Worm (Caenorhabditis elegans) whole organism, midembryonic: ENCODE data around the gene cht-5.

Experiments
- T22C8.4 ChIP-seq: fragments of 200-800 bp; sonication (Bioruptor generic); IDR thresholded peaks from 2 replicates; pipeline ENCODE4 v1.3.6; 2022; ENCODE audit warnings: missing genetic modification characterization, missing compliant biosample characterization
- cog-1 ChIP-seq: sonication (generic microtip); optimal IDR thresholded peaks from 2 replicates; lab custom pipeline; 2016; ENCODE audit warnings: missing genetic modification characterization, missing compliant biosample characterization
- flt-1 ChIP-seq: fragments of 200-800 bp; sonication (Bioruptor generic); IDR thresholded peaks from 2 replicates; pipeline ENCODE4 v1.3.6; 2022; ENCODE audit warnings: missing genetic modification characterization, missing compliant biosample characterization
- klf-2 ChIP-seq: fragments of 200-800 bp; sonication (Bioruptor generic); conservative IDR thresholded peaks from 2 replicates; pipeline ENCODE4 v1.3.6; 2022; ENCODE audit warnings: missing genetic modification reagents, missing genetic modification characterization, missing compliant biosample characterization
- med-1 ChIP-seq: sonication (generic microtip); optimal IDR thresholded peaks from 2 replicates; lab custom pipeline; 2017; ENCODE audit warnings: missing genetic modification characterization, mild to moderate bottlenecking, missing compliant biosample characterization, antibody characterized with exemption, missing genetic modification reagents; ENCODE audit not compliant: insufficient read depth
- ref-1 ChIP-seq: fragments of 200-800 bp; sonication (Bioruptor generic); conservative IDR thresholded peaks from 2 replicates; pipeline ENCODE4 v1.3.6; 2022; ENCODE audit warnings: missing genetic modification reagents, missing genetic modification characterization, missing compliant biosample characterization
- tab-1 ChIP-seq: fragments of 200-800 bp; sonication (Bioruptor generic); IDR thresholded peaks from 2 replicates; pipeline ENCODE4 v1.3.6; 2022; ENCODE audit warnings: missing genetic modification characterization, missing compliant biosample characterization
- ztf-23 ChIP-seq: fragments of 200-800 bp; sonication (Bioruptor generic); IDR thresholded peaks from 2 replicates; pipeline ENCODE4 v1.3.6; 2022; ENCODE audit warnings: missing genetic modification reagents, missing genetic modification characterization, missing compliant biosample characterization
- ztf-29 ChIP-seq: fragments of 200-800 bp; sonication (Bioruptor generic); IDR thresholded peaks from 2 replicates; pipeline ENCODE4 v1.3.6; 2022; ENCODE audit warnings: missing genetic modification reagents, missing genetic modification characterization, missing compliant biosample characterization

cht-5 gene

DNA sequence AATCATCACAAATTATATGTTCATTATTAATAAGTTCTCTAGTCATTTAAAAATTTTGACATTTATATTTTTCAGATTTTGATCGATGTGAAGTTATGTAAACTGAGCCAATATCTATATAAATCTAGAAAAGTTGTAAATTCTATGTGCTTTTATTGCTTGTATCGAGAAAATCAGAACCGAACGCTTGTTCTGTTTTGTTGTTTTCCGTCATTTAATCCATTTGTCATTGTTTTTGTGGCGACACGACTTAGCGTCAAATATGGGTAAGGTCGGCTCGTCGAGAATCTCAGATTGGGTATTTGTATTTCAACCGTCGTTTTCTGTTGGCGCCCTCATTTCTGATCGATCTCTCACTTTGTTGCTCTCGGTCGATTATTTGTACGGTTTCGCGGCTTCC lies at the start of gene cht-5:
cht-5 (plus strand) TSS at position 301 of the 400 bp plus-strand sequence.
- TF ChIP-seq ztf-23 (GFP tag; lab: Robert Waterston, UW), result no peak
- TF ChIP-seq T22C8.4, result no peak
- TF ChIP-seq ztf-29 (GFP tag; lab: Robert Waterston, UW), result no peak
- no peak for TF ChIP-seq tab-1 (GFP tag; lab: Robert Waterston, UW)
- no peak for TF ChIP-seq med-1 (GFP tag; lab: Kevin White, UChicago)
- no peak for TF ChIP-seq klf-2 (GFP tag; lab: Robert Waterston, UW)
- TF ChIP-seq flt-1 (GFP tag; lab: Robert Waterston, UW), result no peak
- TF ChIP-seq ref-1, result no peak
- no peak for TF ChIP-seq cog-1

DNA sequence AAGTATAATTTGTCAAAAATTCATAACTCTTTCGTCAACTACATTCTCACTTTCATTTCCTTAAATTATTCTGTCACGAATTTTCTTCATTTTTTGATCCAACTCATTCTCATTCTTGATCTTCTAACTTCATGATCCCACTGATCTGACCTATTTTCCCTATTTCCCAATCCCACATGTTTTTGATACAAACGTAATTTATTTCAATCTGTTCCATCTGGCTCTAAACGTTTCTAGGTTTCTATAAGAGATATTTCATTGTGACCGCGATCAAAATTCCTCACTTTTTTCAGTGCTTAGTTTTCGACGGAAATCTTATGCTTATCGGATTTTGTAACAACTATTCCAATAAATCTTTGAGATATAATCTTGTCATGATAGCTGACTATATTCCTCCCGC lies 48.8 kb upstream of the cht-5 start:
- no peak for TF ChIP-seq med-1 (GFP tag; lab: Kevin White, UChicago)
- no peak for TF ChIP-seq klf-2 (GFP tag; lab: Robert Waterston, UW)
- no peak for TF ChIP-seq ztf-29 (GFP tag; lab: Robert Waterston, UW)
- TF ChIP-seq ref-1, result no peak
- no peak for TF ChIP-seq flt-1 (GFP tag; lab: Robert Waterston, UW)
- no peak for TF ChIP-seq T22C8.4
- no peak for TF ChIP-seq cog-1
- no peak for TF ChIP-seq tab-1 (GFP tag; lab: Robert Waterston, UW)
- no peak for TF ChIP-seq ztf-23 (GFP tag; lab: Robert Waterston, UW)

DNA sequence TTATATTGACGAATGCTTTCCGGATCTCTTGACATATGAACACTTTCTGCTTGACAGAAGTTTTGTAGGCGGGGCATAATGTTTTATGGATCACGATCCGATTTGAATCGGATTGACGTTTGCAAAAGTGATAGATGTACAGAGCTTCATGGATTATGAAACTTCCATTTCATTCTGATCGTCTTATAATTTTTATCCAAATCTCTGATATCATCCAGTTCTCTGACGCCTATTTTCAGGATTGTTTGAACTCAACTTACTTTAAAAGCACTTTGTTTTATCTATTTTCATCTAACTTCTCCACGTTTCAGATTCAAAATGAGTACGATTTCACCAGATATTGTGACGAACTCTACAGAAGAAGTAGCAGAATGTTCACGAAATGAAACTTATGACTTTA lies 47.7 kb upstream of the cht-5 start, which contains the start of gene npr-39:
npr-39 (plus strand) TSS at position 301 of the 400 bp plus-strand sequence.
- no peak for TF ChIP-seq med-1 (GFP tag; lab: Kevin White, UChicago)
- TF ChIP-seq ztf-23 (GFP tag; lab: Robert Waterston, UW), result no peak
- no peak for TF ChIP-seq T22C8.4
- no peak for TF ChIP-seq klf-2 (GFP tag; lab: Robert Waterston, UW)
- no peak for TF ChIP-seq ztf-29 (GFP tag; lab: Robert Waterston, UW)
- no peak for TF ChIP-seq flt-1 (GFP tag; lab: Robert Waterston, UW)
- no peak for TF ChIP-seq tab-1 (GFP tag; lab: Robert Waterston, UW)
- no peak for TF ChIP-seq cog-1
- TF ChIP-seq ref-1, result no peak

DNA sequence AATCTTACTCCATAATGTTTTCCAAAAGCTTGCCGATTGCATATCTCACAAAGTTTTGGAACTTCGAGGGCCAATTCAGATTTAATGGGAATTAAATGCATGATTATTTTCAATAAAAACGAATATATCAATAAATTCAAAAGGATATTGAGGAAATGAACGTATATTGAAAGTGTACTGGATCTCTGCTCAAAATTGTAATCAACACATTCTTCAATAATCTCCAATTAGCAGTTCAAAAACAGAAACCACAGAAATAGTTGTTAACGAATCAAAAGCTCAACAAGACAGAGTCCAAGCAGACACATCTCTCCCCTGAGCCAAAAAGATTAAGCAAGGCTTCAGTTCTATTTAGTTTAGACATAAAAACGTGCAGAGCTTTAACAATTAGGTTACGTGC lies 43.9 kb upstream of the cht-5 start, which contains the start of gene nhr-192:
nhr-192 (minus strand) TSS at position 101 of the 400 bp plus-strand sequence.
- TF ChIP-seq ztf-29 (GFP tag; lab: Robert Waterston, UW), result no peak
- no peak for TF ChIP-seq flt-1 (GFP tag; lab: Robert Waterston, UW)
- no peak for TF ChIP-seq cog-1
- TF ChIP-seq med-1 (GFP tag; lab: Kevin White, UChicago), result no peak
- TF ChIP-seq ref-1, result no peak
- TF ChIP-seq tab-1 (GFP tag; lab: Robert Waterston, UW), result no peak
- TF ChIP-seq klf-2 (GFP tag; lab: Robert Waterston, UW), result no peak
- TF ChIP-seq ztf-23 (GFP tag; lab: Robert Waterston, UW), result no peak
- TF ChIP-seq T22C8.4, result no peak

DNA sequence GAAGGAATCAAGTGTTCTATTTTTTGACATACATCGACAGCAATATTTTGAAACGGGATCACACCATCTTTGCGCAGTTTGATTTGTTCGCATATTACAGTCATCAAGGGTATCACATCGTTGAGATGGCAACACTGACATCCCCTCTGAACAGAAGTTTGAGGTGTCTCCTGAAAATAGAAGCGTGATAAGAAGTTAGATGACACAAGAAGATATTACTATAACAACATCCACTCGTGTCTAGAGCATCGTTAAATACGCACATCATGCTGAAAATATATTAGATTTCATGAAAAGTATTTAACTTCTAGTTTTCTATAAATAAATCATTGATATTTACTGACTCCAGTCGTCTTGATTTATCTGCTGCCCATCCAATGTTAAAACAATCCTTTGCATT lies 41.7 kb upstream of the cht-5 start:
- TF ChIP-seq T22C8.4 (no peak), ztf-23 (GFP tag; lab: Robert Waterston, UW) (no peak), klf-2 (GFP tag; lab: Robert Waterston, UW) (no peak), flt-1 (GFP tag; lab: Robert Waterston, UW) (no peak), tab-1 (GFP tag; lab: Robert Waterston, UW) (no peak), ztf-29 (GFP tag; lab: Robert Waterston, UW) (no peak), ref-1 (no peak), cog-1 (no peak), med-1 (GFP tag; lab: Kevin White, UChicago) (no peak)

DNA sequence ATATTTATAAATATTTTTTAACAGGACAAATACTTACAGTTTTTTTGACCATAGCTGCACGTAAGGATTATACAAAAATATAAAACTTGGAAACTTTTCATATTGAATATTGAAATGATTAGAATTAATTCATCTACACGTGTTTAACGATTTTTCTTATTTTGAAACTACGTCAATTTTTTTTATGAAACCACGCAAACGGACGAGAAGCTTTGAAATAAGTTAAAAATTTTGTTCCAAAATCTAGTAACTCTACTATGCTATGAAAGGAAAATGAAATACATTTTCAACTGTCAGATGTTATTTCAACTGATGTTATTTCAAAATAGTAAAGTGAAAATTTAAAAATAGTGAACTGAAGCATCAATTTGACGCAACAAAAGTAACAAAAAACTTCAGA lies 40.6 kb upstream of the cht-5 start, which contains the start of gene F57A8.6:
F57A8.6 (minus strand) TSS at position 101 of the 400 bp plus-strand sequence.
- no peak for TF ChIP-seq ref-1
- TF ChIP-seq ztf-29 (GFP tag; lab: Robert Waterston, UW), result no peak
- no peak for TF ChIP-seq med-1 (GFP tag; lab: Kevin White, UChicago)
- no peak for TF ChIP-seq klf-2 (GFP tag; lab: Robert Waterston, UW)
- TF ChIP-seq flt-1 (GFP tag; lab: Robert Waterston, UW), result no peak
- no peak for TF ChIP-seq ztf-23 (GFP tag; lab: Robert Waterston, UW)
- TF ChIP-seq cog-1, result no peak
- no peak for TF ChIP-seq T22C8.4
- TF ChIP-seq tab-1 (GFP tag; lab: Robert Waterston, UW), result no peak

DNA sequence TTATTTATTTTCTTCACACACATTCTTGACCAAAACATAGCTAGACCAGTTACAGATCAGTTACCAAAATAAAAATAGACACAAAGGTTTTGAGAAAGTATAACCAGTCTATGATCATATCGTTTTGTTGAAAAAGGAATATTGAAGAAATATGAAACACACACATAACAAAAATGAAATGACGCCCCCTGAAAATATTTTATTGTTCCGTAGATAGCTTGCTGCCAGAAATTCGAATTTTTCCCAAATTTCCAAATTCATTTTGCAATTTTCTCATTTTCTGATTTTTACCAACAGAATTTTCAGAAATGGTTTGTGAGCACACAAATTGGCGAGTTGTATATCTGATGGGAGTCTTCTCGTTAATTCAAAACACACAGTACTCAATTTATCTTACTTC lies 39.0 kb upstream of the cht-5 start, which contains the start of gene F57A8.7:
F57A8.7 (plus strand) TSS at position 301 of the 400 bp plus-strand sequence.
- no peak for TF ChIP-seq ztf-29 (GFP tag; lab: Robert Waterston, UW)

DNA sequence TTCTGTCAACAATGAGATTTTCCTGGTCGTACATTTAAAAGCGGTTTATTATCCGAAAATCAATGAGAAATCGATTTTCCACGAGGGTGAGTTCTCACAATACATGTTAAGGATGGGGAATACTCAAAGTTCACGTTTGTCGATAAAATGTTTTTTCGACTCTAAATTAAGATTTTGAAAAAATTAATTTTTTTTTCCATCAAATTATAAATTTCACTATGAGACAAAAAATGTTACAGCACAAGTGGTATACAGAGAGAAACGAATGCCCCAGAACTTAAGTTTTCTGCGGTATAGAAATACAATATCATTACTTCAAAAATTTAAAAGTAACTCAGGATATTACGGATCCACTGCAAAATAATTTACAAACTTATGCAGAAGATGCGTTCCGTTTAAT lies 36.2 kb upstream of the cht-5 start, which contains the start of gene R04B5.1:
R04B5.1 (minus strand) TSS at position 101 of the 400 bp plus-strand sequence.
- no peak for TF ChIP-seq tab-1 (GFP tag; lab: Robert Waterston, UW)
- TF ChIP-seq cog-1, result no peak
- TF ChIP-seq med-1 (GFP tag; lab: Kevin White, UChicago), result no peak
- TF ChIP-seq ref-1, result no peak

DNA sequence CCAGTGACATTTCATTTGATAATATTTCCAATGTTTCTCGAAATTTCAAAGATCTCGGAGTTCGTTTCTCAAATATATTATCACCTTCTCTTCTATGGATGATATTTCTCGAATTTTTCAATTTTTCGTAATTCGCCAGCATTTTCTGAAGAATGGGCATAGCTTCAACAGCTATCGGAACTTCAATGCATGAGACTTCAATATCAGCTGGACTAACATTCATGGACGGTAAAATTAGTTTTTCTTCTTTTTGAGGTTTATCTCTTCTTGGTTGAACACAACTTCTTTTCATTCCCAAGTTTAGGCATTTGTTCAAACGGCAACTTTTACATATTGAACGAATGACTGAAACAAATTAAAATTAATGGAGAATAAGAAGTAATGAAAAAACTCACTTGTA lies 33.5 kb upstream of the cht-5 start:
- no peak for TF ChIP-seq flt-1 (GFP tag; lab: Robert Waterston, UW)
- no peak for TF ChIP-seq ref-1
- no peak for TF ChIP-seq T22C8.4
- TF ChIP-seq tab-1 (GFP tag; lab: Robert Waterston, UW), result no peak
- no peak for TF ChIP-seq ztf-29 (GFP tag; lab: Robert Waterston, UW)
- no peak for TF ChIP-seq klf-2 (GFP tag; lab: Robert Waterston, UW)
- TF ChIP-seq med-1 (GFP tag; lab: Kevin White, UChicago), result no peak
- TF ChIP-seq ztf-23 (GFP tag; lab: Robert Waterston, UW), result no peak
- TF ChIP-seq cog-1, result no peak

DNA sequence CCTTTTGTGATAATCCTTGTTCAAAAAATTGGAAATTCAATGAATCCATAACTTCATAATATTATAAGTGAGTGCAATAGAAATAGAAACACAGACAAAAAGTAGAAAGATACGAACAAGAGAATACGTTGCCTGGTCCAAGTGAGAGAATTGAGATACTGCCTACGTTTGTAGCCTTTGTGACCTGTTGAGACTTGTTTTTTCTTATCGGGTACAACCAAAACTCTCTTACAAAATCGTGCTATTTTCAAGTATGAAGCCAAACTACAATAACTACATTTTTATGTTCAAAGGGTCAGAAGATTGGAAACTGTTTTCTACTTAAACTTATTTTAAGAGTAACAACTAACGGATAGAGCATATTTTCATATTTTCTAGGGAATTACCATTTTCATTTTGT lies 32.8 kb upstream of the cht-5 start, which contains the start of gene nhr-205:
nhr-205 (minus strand) TSS at position 141 of the 400 bp plus-strand sequence.
- no peak for TF ChIP-seq tab-1 (GFP tag; lab: Robert Waterston, UW)
- TF ChIP-seq ztf-23 (GFP tag; lab: Robert Waterston, UW), result no peak
- TF ChIP-seq ztf-29 (GFP tag; lab: Robert Waterston, UW), result no peak
- TF ChIP-seq ref-1, result no peak
